Worm (Caenorhabditis elegans): ENCODE results near the gene nspe-2.

DNA sequence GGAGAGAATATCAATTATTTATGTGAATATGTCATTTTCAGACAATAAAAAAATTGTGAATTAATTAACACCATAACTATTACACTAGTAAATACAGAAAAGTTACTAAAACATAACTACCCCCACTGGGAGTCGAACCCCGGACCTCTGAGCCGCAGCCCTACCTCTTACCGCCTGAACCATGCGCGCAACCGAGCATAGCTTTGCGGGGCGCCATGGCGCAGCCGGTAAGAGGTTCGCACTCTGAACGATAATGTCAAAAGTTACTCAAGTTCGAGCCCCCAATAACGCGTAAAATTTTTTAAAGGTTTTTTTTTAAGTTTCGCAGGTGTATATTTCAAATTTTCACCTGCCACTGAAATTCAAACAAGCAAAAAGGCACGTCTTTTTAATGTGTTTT is 46.9 kb upstream of the nspe-2 start:
- TF ChIP-seq crh-2 (tag; optimal IDR thresholded peaks at IDR 0.05) = no peak
- no peak for TF ChIP-seq ama-1 (optimal IDR thresholded peaks at IDR 0.05)
- TF ChIP-seq aly-2 (tag; optimal IDR thresholded peaks at IDR 0.05) = no peak
- TF ChIP-seq nhr-237 (tag; optimal IDR thresholded peaks at IDR 0.05) = no peak
- TF ChIP-seq ZK546.5 (tag; optimal IDR thresholded peaks at IDR 0.05) = no peak
- no peak for TF ChIP-seq lin-11 (tag; optimal IDR thresholded peaks at IDR 0.05)
- TF ChIP-seq lin-39 (tag; optimal IDR thresholded peaks at IDR 0.05) = no peak
- TF ChIP-seq mdl-1 (tag; optimal IDR thresholded peaks at IDR 0.05) = no peak

Data from whole organism, L2 larva.